Worm (Caenorhabditis elegans) whole organism, L2 larva: Measurements from ENCODE around the gene F41E7.6.

Source experiments
- alr-1 ChIP-seq: fragments of 150-350 bp; optimal IDR thresholded peaks from 2 replicates; lab custom pipeline; 2014; ENCODE audit warnings: missing biosample characterization, missing genetic modification characterization
- blmp-1 ChIP-seq: sonication (generic microtip); optimal IDR thresholded peaks from 2 replicates; lab custom pipeline; 2017; ENCODE audit warnings: missing genetic modification characterization, mild to moderate bottlenecking, missing compliant biosample characterization, antibody characterized with exemption, moderate library complexity; ENCODE audit not compliant: insufficient read depth
- dmd-4 ChIP-seq: sonication (generic microtip); optimal IDR thresholded peaks from 2 replicates; lab custom pipeline; 2017; ENCODE audit warnings: missing biosample characterization, missing genetic modification characterization
- gmeb-1 ChIP-seq: fragments of 150-350 bp; optimal IDR thresholded peaks from 2 replicates; lab custom pipeline; 2014; ENCODE audit warnings: missing biosample characterization, missing genetic modification characterization
- lin-13 ChIP-seq: fragments of 150-350 bp; optimal IDR thresholded peaks from 2 replicates; lab custom pipeline; 2014; ENCODE audit warnings: missing biosample characterization, missing genetic modification reagents, missing genetic modification characterization
- lsy-2 ChIP-seq, 2 experiments: fragments of 150-350 bp in 1 of 2; sonication (generic microtip) in 1 of 2; optimal IDR thresholded peaks; 2 replicates each; lab custom pipeline; 2014 to 2017; ENCODE audit warnings: missing biosample characterization in 2 of 2, missing genetic modification characterization in 2 of 2
- mdl-1 ChIP-seq, 2 experiments: fragments of 150-350 bp in 1 of 2; sonication (generic microtip) in 1 of 2; optimal IDR thresholded peaks; 2 replicates each; lab custom pipeline; 2017; ENCODE audit warnings: missing biosample characterization in 2 of 2, missing genetic modification characterization in 2 of 2
- skn-1 ChIP-seq: sonication (generic microtip); optimal IDR thresholded peaks from 2 replicates; lab custom pipeline; 2017; ENCODE audit warnings: missing biosample characterization, missing genetic modification characterization
- snpc-4 ChIP-seq: fragments of 150-350 bp; optimal IDR thresholded peaks from 2 replicates; lab custom pipeline; 2014; ENCODE audit warnings: missing biosample characterization, missing genetic modification characterization
- unc-39 ChIP-seq: fragments of 150-350 bp; optimal IDR thresholded peaks from 2 replicates; lab custom pipeline; 2014; ENCODE audit warnings: missing biosample characterization, missing genetic modification characterization
- unc-62 ChIP-seq: fragments of 150-350 bp; optimal IDR thresholded peaks from 2 replicates; lab custom pipeline; 2014; ENCODE audit warnings: missing biosample characterization, missing genetic modification reagents, missing genetic modification characterization
- zag-1 ChIP-seq: fragments of 150-350 bp; optimal IDR thresholded peaks from 2 replicates; lab custom pipeline; 2014; ENCODE audit warnings: missing biosample characterization, missing genetic modification characterization

- no peak for TF ChIP-seq alr-1 (tag; lab: Kevin White, UChicago)
- peak; percentile 26 for TF ChIP-seq blmp-1
- TF ChIP-seq gmeb-1 (tag; lab: Kevin White, UChicago), result no peak
- TF ChIP-seq lin-13 (GFP tag; lab: Kevin White, UChicago), result peak; percentile 6
- no peak for TF ChIP-seq snpc-4 (tag; lab: Kevin White, UChicago)
- TF ChIP-seq unc-62 (GFP tag; lab: Kevin White, UChicago), result no peak
- peak in 1 of 2 experiments; percentile 37 for TF ChIP-seq lsy-2 (tag; optimal IDR thresholded peaks at IDR 0.05; lab: Kevin White, UChicago)
- no peak for TF ChIP-seq skn-1 (tag; lab: Kevin White, UChicago)
- TF ChIP-seq unc-39 (tag; lab: Kevin White, UChicago), result no peak
- no peak for TF ChIP-seq dmd-4
- TF ChIP-seq mdl-1 (tag; optimal IDR thresholded peaks at IDR 0.05; lab: Kevin White, UChicago), result no peak
- no peak for TF ChIP-seq zag-1 (tag; lab: Kevin White, UChicago)
Measured at ce11 chrX:10332035-10332614, 21.9 kb upstream of the F41E7.6 start.
